Worm (Caenorhabditis elegans) whole organism, L4 larva: Measurements from ENCODE around the gene C44C1.6.
A peak's percentile ranks its signal among the peaks of the same experiment; 100 is the strongest.

Experiments used
- F49E8.2 ChIP-seq: sonication (generic microtip); optimal IDR thresholded peaks from 2 replicates; lab custom pipeline; 2016; ENCODE audit warnings: missing compliant biosample characterization, mild to moderate bottlenecking, missing genetic modification characterization, borderline replicate concordance
- R02D3.7 ChIP-seq: fragments of 150-350 bp; sonication (generic microtip); optimal IDR thresholded peaks from 3 replicates; lab custom pipeline; 2014; ENCODE audit warnings: missing biosample characterization, missing genetic modification characterization
- Y105C5A.15 ChIP-seq: fragments of 200-800 bp; sonication (Bioruptor generic); IDR thresholded peaks from 2 replicates; pipeline ENCODE4 v1.3.6; 2022; ENCODE audit warnings: missing genetic modification characterization, missing compliant biosample characterization
- ZK337.2 ChIP-seq: fragments of 200-800 bp; sonication (Bioruptor generic); IDR thresholded peaks from 2 replicates; pipeline ENCODE4 v1.3.6; 2022; ENCODE audit warnings: missing genetic modification reagents, missing genetic modification characterization, missing compliant biosample characterization
- ZK546.5 ChIP-seq, 2 experiments: sonication (generic microtip); optimal IDR thresholded peaks; 2 replicates each; lab custom pipeline; 2017; ENCODE audit warnings: missing biosample characterization in 2 of 2, missing genetic modification characterization in 2 of 2
- aly-2 ChIP-seq: sonication (generic microtip); optimal IDR thresholded peaks from 2 replicates; lab custom pipeline; 2018; ENCODE audit warnings: missing biosample characterization, missing genetic modification characterization
- ama-1 ChIP-seq: fragments of 150-350 bp; optimal IDR thresholded peaks from 2 replicates; lab custom pipeline; 2014; ENCODE audit warnings: inconsistent platforms, mixed read lengths
- cey-2 ChIP-seq: sonication (generic microtip); optimal IDR thresholded peaks from 3 replicates; lab custom pipeline; 2017; ENCODE audit warnings: missing genetic modification characterization, mild to moderate bottlenecking, missing compliant biosample characterization, antibody characterized with exemption, borderline replicate concordance; ENCODE audit not compliant: insufficient read depth
- daf-12 ChIP-seq: fragments of 150-350 bp; optimal IDR thresholded peaks from 2 replicates; lab custom pipeline; 2014; ENCODE audit warnings: missing biosample characterization, missing genetic modification reagents, missing genetic modification characterization
- daf-16 ChIP-seq, 3 experiments: sonication (generic microtip); optimal IDR thresholded peaks; 2 replicates each; lab custom pipeline; 2016 to 2017; ENCODE audit warnings: missing genetic modification characterization in 3 of 3, missing genetic modification reagents in 3 of 3, mild to moderate bottlenecking in 2 of 3, missing compliant biosample characterization in 2 of 3, missing biosample characterization in 1 of 3, moderate library complexity in 1 of 3
- dmd-6 ChIP-seq: fragments of 200-800 bp; sonication (Bioruptor generic); IDR thresholded peaks from 2 replicates; pipeline ENCODE4 v1.3.6; 2022; ENCODE audit warnings: missing genetic modification reagents, missing genetic modification characterization, missing compliant biosample characterization
- dmd-8 ChIP-seq: fragments of 200-800 bp; sonication (Bioruptor generic); IDR thresholded peaks from 2 replicates; pipeline ENCODE4 v1.3.6; 2022; ENCODE audit warnings: missing genetic modification characterization, missing compliant biosample characterization
- dmd-9 ChIP-seq: fragments of 200-800 bp; sonication (Bioruptor generic); IDR thresholded peaks from 2 replicates; pipeline ENCODE4 v1.3.6; 2022; ENCODE audit warnings: missing genetic modification reagents, missing genetic modification characterization, missing compliant biosample characterization
- dpl-1 ChIP-seq: fragments of 150-350 bp; optimal IDR thresholded peaks from 2 replicates; lab custom pipeline; 2014; ENCODE audit warnings: missing biosample characterization, missing genetic modification reagents, missing genetic modification characterization
- dve-1 ChIP-seq: sonication (generic microtip); optimal IDR thresholded peaks from 2 replicates; lab custom pipeline; 2017; ENCODE audit warnings: antibody characterized with exemption, mild to moderate bottlenecking, missing genetic modification characterization, missing compliant biosample characterization; ENCODE audit not compliant: insufficient read depth
- egl-43 ChIP-seq: fragments of 200-800 bp; sonication (Bioruptor generic); IDR thresholded peaks from 2 replicates; pipeline ENCODE4 v1.3.6; 2022; ENCODE audit warnings: missing genetic modification reagents, missing genetic modification characterization, missing compliant biosample characterization
- fos-1 ChIP-seq: fragments of 150-350 bp; optimal IDR thresholded peaks from 2 replicates; lab custom pipeline; 2014; ENCODE audit warnings: missing biosample characterization, missing genetic modification characterization
- gei-8 ChIP-seq: fragments of 200-800 bp; sonication (Bioruptor generic); optimal IDR thresholded peaks from 2 replicates; lab custom pipeline; 2018; ENCODE audit warnings: mild to moderate bottlenecking, missing genetic modification characterization, missing compliant biosample characterization
- hlh-11 ChIP-seq: fragments of 200-800 bp; sonication (Bioruptor generic); optimal IDR thresholded peaks from 2 replicates; lab custom pipeline; 2018; ENCODE audit warnings: mild to moderate bottlenecking, missing genetic modification characterization, missing compliant biosample characterization
- hlh-30 ChIP-seq: sonication (generic microtip); optimal IDR thresholded peaks from 2 replicates; lab custom pipeline; 2017; ENCODE audit warnings: antibody characterized with exemption, mild to moderate bottlenecking, missing genetic modification characterization, missing compliant biosample characterization; ENCODE audit not compliant: insufficient read depth
- hmg-1.1 ChIP-seq: fragments of 200-800 bp; sonication (Bioruptor generic); IDR thresholded peaks from 2 replicates; pipeline ENCODE4 v1.3.6; 2022; ENCODE audit warnings: missing genetic modification reagents, missing genetic modification characterization, missing compliant biosample characterization
- jun-1 ChIP-seq: fragments of 150-350 bp; optimal IDR thresholded peaks from 2 replicates; lab custom pipeline; 2014; ENCODE audit warnings: missing biosample characterization, missing genetic modification reagents, missing genetic modification characterization
- lin-13 ChIP-seq: fragments of 150-350 bp; optimal IDR thresholded peaks from 2 replicates; lab custom pipeline; 2014; ENCODE audit warnings: missing biosample characterization, missing genetic modification reagents, missing genetic modification characterization
- lin-38 ChIP-seq: fragments of 200-800 bp; sonication (Bioruptor generic); IDR thresholded peaks from 2 replicates; pipeline ENCODE4 v1.3.6; 2022; ENCODE audit warnings: missing genetic modification reagents, missing genetic modification characterization, missing compliant biosample characterization
- lsy-2 ChIP-seq, 2 experiments: fragments of 150-350 bp in 1 of 2; sonication (generic microtip) in 1 of 2; optimal IDR thresholded peaks; 2 replicates each; lab custom pipeline; 2014 to 2017; ENCODE audit warnings: missing biosample characterization in 2 of 2, missing genetic modification characterization in 2 of 2
- mdl-1 ChIP-seq, 2 experiments: fragments of 150-350 bp in 1 of 2; sonication (generic microtip) in 1 of 2; optimal IDR thresholded peaks; 2 replicates each; lab custom pipeline; 2014 to 2017; ENCODE audit warnings: missing biosample characterization in 2 of 2, missing genetic modification characterization in 2 of 2
- mdt-29 ChIP-seq: fragments of 200-800 bp; sonication (Bioruptor generic); IDR thresholded peaks from 2 replicates; pipeline ENCODE4 v1.3.6; 2022; ENCODE audit warnings: missing genetic modification reagents, missing genetic modification characterization, missing compliant biosample characterization
- mep-1 ChIP-seq: fragments of 150-350 bp; sonication (generic microtip); optimal IDR thresholded peaks from 3 replicates; lab custom pipeline; 2014; ENCODE audit warnings: missing biosample characterization, missing genetic modification characterization
- mes-2 ChIP-seq: sonication (generic microtip); optimal IDR thresholded peaks from 2 replicates; lab custom pipeline; 2016; ENCODE audit warnings: missing genotype, mild to moderate bottlenecking, missing genetic modification characterization, missing compliant biosample characterization; ENCODE audit not compliant: poor library complexity, severe bottlenecking
- mxl-2 ChIP-seq: fragments of 200-800 bp; sonication (Bioruptor generic); conservative IDR thresholded peaks from 2 replicates; pipeline ENCODE4 v1.3.6; 2022; ENCODE audit warnings: missing genetic modification reagents, missing genetic modification characterization, missing compliant biosample characterization
- mxl-3 ChIP-seq: fragments of 200-800 bp; sonication (Bioruptor generic); optimal IDR thresholded peaks from 2 replicates; lab custom pipeline; 2018; ENCODE audit warnings: mild to moderate bottlenecking, missing genetic modification characterization, missing compliant biosample characterization
- nhr-102 ChIP-seq: sonication (generic microtip); optimal IDR thresholded peaks from 2 replicates; lab custom pipeline; 2016; ENCODE audit warnings: mild to moderate bottlenecking, missing genetic modification characterization, moderate library complexity, missing compliant biosample characterization
- nhr-28 ChIP-seq: fragments of 150-350 bp; optimal IDR thresholded peaks from 2 replicates; lab custom pipeline; 2014; ENCODE audit warnings: missing biosample characterization, missing genetic modification characterization
- nhr-77 ChIP-seq: fragments of 150-350 bp; optimal IDR thresholded peaks from 2 replicates; lab custom pipeline; 2014; ENCODE audit warnings: missing biosample characterization, missing genetic modification characterization
- pha-4 ChIP-seq, 2 experiments: fragments of 150-350 bp in 1 of 2; fragments of 200-800 bp in 1 of 2; sonication (Bioruptor generic) in 1 of 2; IDR thresholded peaks in 1 of 2; optimal IDR thresholded peaks in 1 of 2; 2 replicates each; pipeline versions ENCODE4 v1.3.6 to Lab custom; 2014 to 2022; ENCODE audit warnings: missing genetic modification characterization in 2 of 2, missing genetic modification reagents in 2 of 2, missing biosample characterization in 1 of 2, missing compliant biosample characterization in 1 of 2
- skn-1 ChIP-seq: fragments of 150-350 bp; optimal IDR thresholded peaks from 2 replicates; lab custom pipeline; 2014; ENCODE audit warnings: missing biosample characterization, missing genetic modification characterization
- spr-1 ChIP-seq: sonication (generic microtip); optimal IDR thresholded peaks from 2 replicates; lab custom pipeline; 2016; ENCODE audit warnings: mild to moderate bottlenecking, missing genetic modification characterization, missing compliant biosample characterization
- tag-97 ChIP-seq: fragments of 200-800 bp; sonication (Bioruptor generic); IDR thresholded peaks from 2 replicates; pipeline ENCODE4 v1.3.6; 2022; ENCODE audit warnings: missing genetic modification characterization, missing compliant biosample characterization
- unc-39 ChIP-seq: sonication (generic microtip); optimal IDR thresholded peaks from 2 replicates; lab custom pipeline; 2017; ENCODE audit warnings: missing biosample characterization, missing genetic modification characterization
- unc-62 ChIP-seq, 3 experiments: fragments of 150-350 bp in 1 of 3; sonication (generic microtip); optimal IDR thresholded peaks in 2 of 3; peaks in 1 of 3; 1 replicate in 1 of 3; 2 replicates in 2 of 3; lab custom pipeline; 2014 to 2017; ENCODE audit warnings: missing biosample characterization in 3 of 3, missing genetic modification characterization in 3 of 3, missing genetic modification reagents in 3 of 3, missing genotype in 1 of 3
- zag-1 ChIP-seq: fragments of 150-350 bp; optimal IDR thresholded peaks from 2 replicates; lab custom pipeline; 2014; ENCODE audit warnings: missing biosample characterization, missing genetic modification characterization
- zfp-2 ChIP-seq: sonication (generic microtip); optimal IDR thresholded peaks from 2 replicates; lab custom pipeline; 2016; ENCODE audit warnings: mild to moderate bottlenecking, missing genetic modification characterization, missing compliant biosample characterization

The C44C1.6 gene

ce11 chrX:927632-928031 lies 42.4 kb downstream of the C44C1.6 start:
- TF ChIP-seq nhr-28 (tag; lab: Kevin White, UChicago) (peak; percentile 17), hlh-11 (tag; lab: Kevin White, UChicago) (peak; percentile 53), mxl-2 (no peak), Y105C5A.15 (GFP tag; lab: Robert Waterston, UW) (no peak), dve-1 (tag; lab: Kevin White, UChicago) (peak; percentile 12), lsy-2 (tag; optimal IDR thresholded peaks at IDR 0.05; lab: Kevin White, UChicago) (peak in 1 of 2 experiments; percentile 10), hlh-30 (tag; lab: Kevin White, UChicago) (peak; percentile 76), pha-4 (GFP tag; IDR thresholded peaks at IDR 0.05; lab: Robert Waterston, UW) (no peak), pha-4 (tag; optimal IDR thresholded peaks at IDR 0.05; lab: Kevin White, UChicago) (peak; percentile 56)

- no peak for TF ChIP-seq gei-8 (GFP tag; lab: Kevin White, UChicago)
- TF ChIP-seq unc-62 (GFP tag; optimal IDR thresholded peaks at IDR 0.05 in 1 of 2; lab: Kevin White, UChicago), result peak in 1 of 2 experiments; percentile 91
- TF ChIP-seq unc-62 (tag; optimal IDR thresholded peaks at IDR 0.05; lab: Kevin White, UChicago), result no peak
- no peak for TF ChIP-seq skn-1 (tag; lab: Kevin White, UChicago)
These were observed 43.9 kb downstream of the C44C1.6 start for ce11 chrX:926125-926524.

ce11 chrX:924495-925008 lies 45.5 kb downstream of the C44C1.6 start, which contains the start of the genes pifk-1 and tbc-11:
Gene pifk-1, minus strand, starts transcription at chrX:924511.
Gene tbc-11, plus strand, starts transcription at chrX:924958.
- TF ChIP-seq lsy-2 (tag; optimal IDR thresholded peaks at IDR 0.05; lab: Kevin White, UChicago), result peak in 1 of 2 experiments; percentile 70
- peak; percentile 80 for TF ChIP-seq mep-1 (tag; lab: Kevin White, UChicago)
- peak; percentile 79 for TF ChIP-seq mes-2 (tag; lab: Kevin White, UChicago)
- TF ChIP-seq zfp-2 (tag; lab: Kevin White, UChicago), result no peak
- TF ChIP-seq lin-13, result peak; percentile 40
- TF ChIP-seq mxl-3 (GFP tag; lab: Kevin White, UChicago), result peak; percentile 16
- TF ChIP-seq tag-97, result no peak
- TF ChIP-seq cey-2 (tag; lab: Kevin White, UChicago), result no peak
- peak; percentile 82 for TF ChIP-seq dve-1 (tag; lab: Kevin White, UChicago)
- no peak for TF ChIP-seq unc-62 (GFP tag; optimal IDR thresholded peaks at IDR 0.05 in 1 of 2; lab: Kevin White, UChicago)
- TF ChIP-seq unc-62 (tag; optimal IDR thresholded peaks at IDR 0.05; lab: Kevin White, UChicago), result no peak
- TF ChIP-seq hmg-1.1 (GFP tag; lab: Robert Waterston, UW), result 0 out of 2 replicates have a peak, but pooled peaks have one; percentile 14
- peak; percentile 80 for TF ChIP-seq lin-38 (GFP tag; lab: Robert Waterston, UW)
- TF ChIP-seq mdt-29 (GFP tag; lab: Robert Waterston, UW), result no peak
- TF ChIP-seq fos-1 (tag; lab: Kevin White, UChicago), result no peak
- TF ChIP-seq unc-39 (tag; lab: Kevin White, UChicago), result no peak
- no peak for TF ChIP-seq R02D3.7
- peak in 1 of 2 experiments; percentile 55 for TF ChIP-seq mdl-1 (tag; optimal IDR thresholded peaks at IDR 0.05; lab: Kevin White, UChicago)
- no peak for TF ChIP-seq ZK337.2 (GFP tag; lab: Robert Waterston, UW)
- TF ChIP-seq dmd-9 (GFP tag; lab: Robert Waterston, UW), result no peak
- no peak for TF ChIP-seq daf-12 (tag; lab: Kevin White, UChicago)
- peak; percentile 71 for TF ChIP-seq hlh-11 (tag; lab: Kevin White, UChicago)
- TF ChIP-seq jun-1 (tag; lab: Kevin White, UChicago), result no peak
- TF ChIP-seq aly-2, result no peak
- TF ChIP-seq spr-1 (tag; lab: Kevin White, UChicago), result no peak
- no peak for TF ChIP-seq zag-1 (tag; lab: Kevin White, UChicago)
- TF ChIP-seq ZK546.5 (tag; optimal IDR thresholded peaks at IDR 0.05; lab: Kevin White, UChicago), result no peak
- no peak for TF ChIP-seq ama-1 (lab: Kevin White, UChicago)
- peak; percentile 40 for TF ChIP-seq dpl-1
- TF ChIP-seq F49E8.2 (tag; lab: Kevin White, UChicago), result no peak
- TF ChIP-seq dmd-8 (GFP tag; lab: Robert Waterston, UW), result 0 out of 2 replicates have a peak, but pooled peaks have one; percentile 25
- TF ChIP-seq hlh-30 (tag; lab: Kevin White, UChicago), result peak; percentile 91
- TF ChIP-seq daf-16 (GFP tag; optimal IDR thresholded peaks at IDR 0.05; lab: Kevin White, UChicago), result no peak
- peak; percentile 82 for TF ChIP-seq daf-16 (tag; optimal IDR thresholded peaks at IDR 0.05; lab: Kevin White, UChicago)
- TF ChIP-seq egl-43 (GFP tag; lab: Robert Waterston, UW), result no peak
- peak; percentile 46 for TF ChIP-seq nhr-77 (tag; lab: Kevin White, UChicago)
- peak; percentile 40; the same call in 1 of the 2 replicates for TF ChIP-seq dmd-6 (GFP tag; lab: Robert Waterston, UW)
- no peak for TF ChIP-seq Y105C5A.15 (GFP tag; lab: Robert Waterston, UW)
- TF ChIP-seq nhr-28 (tag; lab: Kevin White, UChicago), result peak; percentile 74
- TF ChIP-seq nhr-102 (tag; lab: Kevin White, UChicago), result no peak
- no peak for TF ChIP-seq mxl-2
